Fruit fly (Drosophila melanogaster) whole organism, prepupa: Measurements from ENCODE around the gene pip.

Experiments
- CG6808 ChIP-seq: fragments of 200-800 bp; sonication (Bioruptor generic); optimal IDR thresholded peaks from 3 replicates; lab custom pipeline; 2017; ENCODE audit warnings: missing biosample characterization, missing genetic modification characterization, mild to moderate bottlenecking, moderate library complexity, missing genetic modification reagents
- Eip75B ChIP-seq: fragments of 200-800 bp; sonication (Bioruptor generic); optimal IDR thresholded peaks from 3 replicates; lab custom pipeline; 2016; ENCODE audit warnings: missing biosample characterization, missing genetic modification characterization
- dac ChIP-seq: fragments of 200-800 bp; sonication (Bioruptor generic); optimal IDR thresholded peaks from 2 replicates; lab custom pipeline; 2017; ENCODE audit warnings: missing biosample characterization, mild to moderate bottlenecking, missing genetic modification characterization
- net ChIP-seq: fragments of 200-800 bp; sonication (Bioruptor generic); optimal IDR thresholded peaks from 3 replicates; lab custom pipeline; 2016; ENCODE audit warnings: missing biosample characterization, missing genetic modification characterization
- spab ChIP-seq: fragments of 200-800 bp; sonication (Bioruptor generic); optimal IDR thresholded peaks from 2 replicates; lab custom pipeline; 2017; ENCODE audit warnings: missing biosample characterization, mild to moderate bottlenecking, missing genetic modification characterization, missing genetic modification reagents

DNA sequence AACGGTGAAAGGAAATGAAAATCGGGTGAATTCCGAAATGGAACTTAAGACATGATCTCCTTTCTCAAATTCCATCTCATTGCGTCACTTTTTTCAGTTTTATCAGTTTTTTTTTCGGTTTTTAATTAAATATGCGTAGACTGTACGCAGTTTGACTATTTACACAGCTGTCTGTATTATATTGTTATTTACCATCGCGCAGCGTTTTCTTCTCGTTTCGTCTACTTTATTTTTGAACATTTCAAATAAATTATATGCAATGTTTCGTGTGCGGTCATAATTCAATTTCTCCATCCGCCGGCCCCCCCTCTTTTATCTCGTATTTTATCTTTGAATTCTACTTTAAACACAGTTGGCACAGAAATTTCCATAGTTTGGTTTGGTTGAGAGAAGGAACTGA is 3.1 kb upstream of the pip start:
- no peak for TF ChIP-seq CG6808
- no peak for TF ChIP-seq dac
- no peak for TF ChIP-seq Eip75B (GFP tag; lab: Kevin White, UChicago)
- TF ChIP-seq spab (GFP tag; lab: Kevin White, UChicago), result no peak
- no peak for TF ChIP-seq net
